Worm (Caenorhabditis elegans): ENCODE measurements around the gene T16A9.5.

The T16A9.5 gene

DNA sequence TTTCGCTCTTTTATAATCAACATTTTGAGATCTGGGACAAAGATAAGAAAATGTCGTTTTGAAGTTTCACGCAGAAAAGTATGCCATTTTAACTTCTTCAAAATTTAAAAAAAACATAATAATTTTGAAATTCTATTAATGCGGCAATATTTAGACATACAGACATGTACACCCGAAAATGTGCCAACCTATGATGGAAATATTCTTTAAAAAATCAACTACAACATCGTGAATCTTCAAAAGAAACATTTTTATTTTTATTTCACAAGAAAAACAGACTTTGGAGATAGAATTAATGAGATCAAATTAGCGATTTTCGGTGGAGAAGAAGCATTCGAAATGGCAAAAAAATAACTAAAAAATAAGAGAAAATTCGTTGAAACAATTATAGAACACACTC, at the start of gene T16A9.5:
T16A9.5 (minus strand) TSS at position 101 of the 400 bp plus-strand sequence.
- no peak for TF ChIP-seq egl-18 (GFP tag; IDR thresholded peaks at IDR 0.05)
- TF ChIP-seq efl-1 (GFP tag; optimal IDR thresholded peaks at IDR 0.05), result no peak
- TF ChIP-seq ztf-22 (GFP tag; optimal IDR thresholded peaks at IDR 0.05), result no peak
- no peak for TF ChIP-seq chd-7 (tag; optimal IDR thresholded peaks at IDR 0.05)
- no peak for TF ChIP-seq aptf-3 (GFP tag; IDR thresholded peaks at IDR 0.05)
- TF ChIP-seq ekl-4 (GFP tag; IDR thresholded peaks at IDR 0.05), result no peak
- no peak for TF ChIP-seq snpc-1.3 (tag; optimal IDR thresholded peaks at IDR 0.05; ENCODE audit: insufficient read depth)
- TF ChIP-seq tbp1 (GFP tag; optimal IDR thresholded peaks at IDR 0.05), result no peak
- TF ChIP-seq cebp-1 (GFP tag; IDR thresholded peaks at IDR 0.05), result no peak
- TF ChIP-seq cebp-1 (tag; optimal IDR thresholded peaks at IDR 0.05), result no peak
- no peak for TF ChIP-seq lin-35 (GFP tag; optimal IDR thresholded peaks at IDR 0.05)
- no peak for TF ChIP-seq mcd-1 (GFP tag; IDR thresholded peaks at IDR 0.05)
- TF ChIP-seq snpc-4 (GFP tag; optimal IDR thresholded peaks at IDR 0.05), result no peak
- no peak for TF ChIP-seq snpc-4 (tag; optimal IDR thresholded peaks at IDR 0.05)
- no peak for TF ChIP-seq die-1 (tag; optimal IDR thresholded peaks at IDR 0.05)

DNA sequence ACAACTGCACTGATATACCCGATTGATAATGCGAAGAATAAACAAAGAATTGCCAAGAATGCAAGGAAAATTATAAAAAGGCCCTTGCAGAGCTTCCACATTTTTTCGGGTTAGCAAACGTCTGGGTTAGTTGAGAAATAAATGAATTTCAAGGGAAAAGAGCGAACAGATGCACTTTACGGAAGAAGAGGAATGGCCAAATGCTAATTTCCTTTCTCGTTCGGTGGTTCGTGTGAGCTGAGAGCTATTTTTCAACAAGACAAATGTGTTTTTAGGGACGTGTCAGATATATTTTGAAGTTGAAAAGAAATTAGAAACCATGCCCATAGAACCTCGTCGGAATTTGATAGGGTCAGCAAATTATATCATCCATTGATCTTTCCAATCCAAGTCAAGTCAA, 45.8 kb upstream of the T16A9.5 start, which contains the start of gene F40G12.2:
F40G12.2 (minus strand) TSS at position 101 of the 400 bp plus-strand sequence.
- TF ChIP-seq ceh-40 (GFP tag; IDR thresholded peaks at IDR 0.05) (no peak), unc-62 (GFP tag; optimal IDR thresholded peaks at IDR 0.05) (no peak), T26A5.8 (tag; optimal IDR thresholded peaks at IDR 0.05) (no peak), unc-130 (GFP tag; optimal IDR thresholded peaks at IDR 0.05) (no peak), bed-1 (GFP tag; IDR thresholded peaks at IDR 0.05) (no peak), nfyb-1 (GFP tag; IDR thresholded peaks at IDR 0.05) (no peak), ztf-18 (tag; optimal IDR thresholded peaks at IDR 0.05) (no peak), sptf-2 (GFP tag; optimal IDR thresholded peaks at IDR 0.05) (no peak), F37B4.10 (GFP tag; IDR thresholded peaks at IDR 0.05) (no peak), F10E7.11 (tag; optimal IDR thresholded peaks at IDR 0.05) (no peak), Y56A3A.18 (GFP tag; IDR thresholded peaks at IDR 0.05) (no peak), madf-6 (GFP tag; IDR thresholded peaks at IDR 0.05) (no peak), athp-1 (tag; optimal IDR thresholded peaks at IDR 0.05) (no peak), chd-7 (tag; optimal IDR thresholded peaks at IDR 0.05) (no peak), aptf-2 (GFP tag; conservative IDR thresholded peaks at IDR 0.05) (no peak)

DNA sequence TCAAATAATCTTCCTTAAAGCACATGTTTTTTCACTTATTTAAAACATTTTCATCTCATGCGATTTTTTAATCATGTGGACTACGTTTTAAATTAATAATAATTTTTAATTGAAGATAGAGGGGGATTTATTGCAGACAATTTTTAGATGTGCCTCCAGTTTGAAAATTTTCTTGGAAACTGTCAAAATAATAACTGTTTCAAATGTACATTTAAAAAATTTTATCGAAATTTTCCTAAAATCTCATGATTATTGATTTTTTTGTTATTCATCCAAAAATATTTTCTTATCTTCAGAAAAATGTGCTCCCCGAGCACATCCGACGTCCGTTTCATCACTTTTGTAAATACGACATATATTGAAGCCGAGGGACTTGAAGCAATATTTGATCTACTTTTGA, 41.8 kb upstream of the T16A9.5 start, which contains the start of gene sre-8:
sre-8 (plus strand) TSS at position 301 of the 400 bp plus-strand sequence.
- TF ChIP-seq snpc-1.3 (tag; optimal IDR thresholded peaks at IDR 0.05; ENCODE audit: insufficient read depth) (no peak), unc-62 (GFP tag; optimal IDR thresholded peaks at IDR 0.05) (no peak), ets-4 (GFP tag; optimal IDR thresholded peaks at IDR 0.05) (no peak), F39B2.1 (GFP tag; IDR thresholded peaks at IDR 0.05) (no peak), F55B11.4 (tag; optimal IDR thresholded peaks at IDR 0.05; ENCODE audit: borderline replicate concordance, insufficient read depth) (no peak), ceh-27 (GFP tag; optimal IDR thresholded peaks at IDR 0.05) (no peak), nhr-120 (GFP tag; IDR thresholded peaks at IDR 0.05) (no peak), hrde-1 (tag; optimal IDR thresholded peaks at IDR 0.05; ENCODE audit: borderline replicate concordance) (no peak), lin-35 (GFP tag; optimal IDR thresholded peaks at IDR 0.05) (no peak), nhr-80 (tag; optimal IDR thresholded peaks at IDR 0.05) (no peak), somi-1 (GFP tag; optimal IDR thresholded peaks at IDR 0.05) (no peak), pha-4 (tag; optimal IDR thresholded peaks at IDR 0.05) (no peak), F52B5.7 (tag; optimal IDR thresholded peaks at IDR 0.05) (no peak), repo-1 (tag; optimal IDR thresholded peaks at IDR 0.05) (no peak), dox-1 (GFP tag; IDR thresholded peaks at IDR 0.05) (no peak), ztf-26 (tag; optimal IDR thresholded peaks at IDR 0.05) (no peak)
